Worm (Caenorhabditis elegans): ENCODE results near the gene shc-3.

The shc-3 gene

DNA sequence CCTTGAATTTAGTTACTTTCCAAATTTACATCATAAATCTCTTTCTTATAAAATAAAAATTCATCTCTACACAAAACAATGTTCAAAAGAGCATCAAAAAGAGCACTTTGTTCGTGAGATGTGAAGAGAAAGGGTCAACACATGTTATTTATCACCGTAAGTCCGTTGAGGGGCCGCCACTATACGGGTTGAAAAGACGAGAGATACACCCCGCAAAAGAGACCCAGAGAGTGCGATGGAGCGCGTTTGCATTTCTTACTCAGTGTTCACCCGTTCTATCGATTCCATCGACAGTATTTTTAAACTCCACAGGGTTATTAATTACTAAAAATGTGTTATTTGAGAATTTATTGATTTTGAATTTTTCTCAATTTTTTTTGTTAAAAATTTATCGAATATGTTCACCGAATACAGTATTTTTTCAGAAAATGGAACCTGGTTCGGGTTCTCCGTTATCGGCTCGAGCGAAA is 9.6 kb downstream of the shc-3 start, which contains the start of gene pix-1 (continued):
- TF ChIP-seq nhr-11 (tag; optimal IDR thresholded peaks at IDR 0.05) (no peak), unc-55 (GFP tag; optimal IDR thresholded peaks at IDR 0.05) (peak; percentile 69), elt-1 (tag; optimal IDR thresholded peaks at IDR 0.05) (no peak), egl-27 (tag; optimal IDR thresholded peaks at IDR 0.05) (peak; percentile 50)

- TF ChIP-seq egl-27 (tag; optimal IDR thresholded peaks at IDR 0.05) (no peak), snpc-4 (tag; optimal IDR thresholded peaks at IDR 0.05) (no peak), nhr-23 (tag; optimal IDR thresholded peaks at IDR 0.05) (no peak), R02D3.7 (tag; optimal IDR thresholded peaks at IDR 0.05) (no peak), nhr-11 (tag; optimal IDR thresholded peaks at IDR 0.05) (no peak), elt-1 (tag; optimal IDR thresholded peaks at IDR 0.05) (no peak), unc-62 (GFP tag; optimal IDR thresholded peaks at IDR 0.05) (no peak), skn-1 (tag; optimal IDR thresholded peaks at IDR 0.05) (no peak), ztf-4 (tag; optimal IDR thresholded peaks at IDR 0.05) (no peak), F13H6.1 (tag; optimal IDR thresholded peaks at IDR 0.05) (no peak), nhr-25 (tag; optimal IDR thresholded peaks at IDR 0.05) (no peak), nhr-129 (tag; optimal IDR thresholded peaks at IDR 0.05) (no peak), sem-4 (tag; optimal IDR thresholded peaks at IDR 0.05) (no peak)
Observed at ce11 chrX:13728991-13729390, 11.7 kb downstream of the shc-3 start.

DNA sequence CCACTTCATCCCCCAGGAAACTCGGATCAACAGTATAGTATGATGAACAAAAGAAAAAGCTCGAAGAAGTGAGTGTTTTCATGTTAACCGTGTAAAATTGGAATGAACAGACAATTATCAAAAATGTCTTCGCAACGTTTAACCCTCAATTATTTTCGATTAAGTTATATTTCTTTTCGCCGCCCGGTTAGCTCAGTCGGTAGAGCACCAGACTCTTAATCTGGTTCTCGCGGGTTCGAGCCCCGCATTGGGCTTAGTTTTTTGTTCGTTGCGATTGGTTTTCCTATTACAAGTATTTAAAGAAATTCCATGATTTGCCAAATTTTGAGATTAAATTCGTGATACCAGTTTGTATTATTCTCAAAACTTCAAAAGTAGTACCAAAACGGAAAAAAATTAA is 12.4 kb downstream of the shc-3 start:
- no peak for TF ChIP-seq nhr-11 (tag; optimal IDR thresholded peaks at IDR 0.05)

ce11 chrX:13730209-13730975 is 13.1 kb downstream of the shc-3 start:
- TF ChIP-seq ceh-16 (tag; optimal IDR thresholded peaks at IDR 0.05) (peak; percentile 3), lin-13 (GFP tag; optimal IDR thresholded peaks at IDR 0.05) (peak; percentile 21), gmeb-1 (tag; optimal IDR thresholded peaks at IDR 0.05) (peak; percentile 26), elt-3 (tag; optimal IDR thresholded peaks at IDR 0.05) (no peak), fos-1 (tag; optimal IDR thresholded peaks at IDR 0.05) (peak; percentile 26), blmp-1 (tag; optimal IDR thresholded peaks at IDR 0.05; ENCODE audit: insufficient read depth) (peak; percentile 33), lin-39 (tag; optimal IDR thresholded peaks at IDR 0.05) (no peak), sma-3 (GFP tag; optimal IDR thresholded peaks at IDR 0.05) (peak; percentile 50), nhr-25 (tag; optimal IDR thresholded peaks at IDR 0.05) (peak; percentile 48), snpc-4 (tag; optimal IDR thresholded peaks at IDR 0.05) (no peak), nhr-129 (tag; optimal IDR thresholded peaks at IDR 0.05) (peak; percentile 47), sma-9 (GFP tag; optimal IDR thresholded peaks at IDR 0.05) (peak; percentile 57), sma-9 (tag; optimal IDR thresholded peaks at IDR 0.05) (no peak), unc-55 (GFP tag; optimal IDR thresholded peaks at IDR 0.05) (peak; percentile 19), mdl-1 (tag; optimal IDR thresholded peaks at IDR 0.05) (no peak), nhr-237 (tag; optimal IDR thresholded peaks at IDR 0.05) (no peak), peb-1 (tag; optimal IDR thresholded peaks at IDR 0.05) (no peak), crh-2 (tag; optimal IDR thresholded peaks at IDR 0.05) (no peak), F13H6.1 (tag; optimal IDR thresholded peaks at IDR 0.05) (peak; percentile 24), mab-5 (tag; optimal IDR thresholded peaks at IDR 0.05) (no peak), nhr-11 (tag; optimal IDR thresholded peaks at IDR 0.05) (peak; percentile 72)

- TF ChIP-seq elt-1 (tag; optimal IDR thresholded peaks at IDR 0.05) (peak; percentile 84), ceh-16 (tag; optimal IDR thresholded peaks at IDR 0.05) (peak; percentile 57), unc-55 (GFP tag; optimal IDR thresholded peaks at IDR 0.05) (no peak), sma-3 (GFP tag; optimal IDR thresholded peaks at IDR 0.05) (no peak), sma-9 (GFP tag; optimal IDR thresholded peaks at IDR 0.05) (peak; percentile 71), sma-9 (tag; optimal IDR thresholded peaks at IDR 0.05) (no peak)
Observed at ce11 chrX:13736679-13737078, 19.3 kb downstream of the shc-3 start.

ce11 chrX:13739125-13739820 is 21.9 kb downstream of the shc-3 start:
- TF ChIP-seq lin-13 (GFP tag; optimal IDR thresholded peaks at IDR 0.05) (peak; percentile 12), ceh-16 (tag; optimal IDR thresholded peaks at IDR 0.05) (no peak), nhr-21 (tag; optimal IDR thresholded peaks at IDR 0.05) (no peak), dmd-4 (tag; optimal IDR thresholded peaks at IDR 0.05) (no peak), blmp-1 (tag; optimal IDR thresholded peaks at IDR 0.05; ENCODE audit: insufficient read depth) (no peak), Y55F3AM.14 (GFP tag; optimal IDR thresholded peaks at IDR 0.05) (peak; percentile 83), ztf-4 (tag; optimal IDR thresholded peaks at IDR 0.05) (peak; percentile 21), lsy-2 (tag; optimal IDR thresholded peaks at IDR 0.05) (peak in 1 of 2 experiments; percentile 55), zag-1 (tag; optimal IDR thresholded peaks at IDR 0.05) (peak; percentile 37), nhr-129 (tag; optimal IDR thresholded peaks at IDR 0.05) (peak; percentile 9), C34F6.9 (tag; optimal IDR thresholded peaks at IDR 0.05) (peak; percentile 71), sma-9 (GFP tag; optimal IDR thresholded peaks at IDR 0.05) (peak; percentile 75), sma-9 (tag; optimal IDR thresholded peaks at IDR 0.05) (no peak), mdl-1 (tag; optimal IDR thresholded peaks at IDR 0.05) (peak; percentile 53 to 82), F13H6.1 (tag; optimal IDR thresholded peaks at IDR 0.05) (peak; percentile 40), sem-4 (tag; optimal IDR thresholded peaks at IDR 0.05) (peak; percentile 47), nhr-6 (tag; optimal IDR thresholded peaks at IDR 0.05) (no peak), unc-55 (GFP tag; optimal IDR thresholded peaks at IDR 0.05) (peak; percentile 27), ZK546.5 (tag; optimal IDR thresholded peaks at IDR 0.05) (no peak), lin-39 (tag; optimal IDR thresholded peaks at IDR 0.05) (no peak)
